Worm (Caenorhabditis elegans) whole organism, L1 larva: ENCODE data around the gene best-24.

Experiments used
- C16A3.4 ChIP-seq: fragments of 150-350 bp; optimal IDR thresholded peaks from 2 replicates; lab custom pipeline; 2014; ENCODE audit warnings: missing biosample characterization, missing genetic modification characterization
- C34B4.2 ChIP-seq: sonication (generic microtip); optimal IDR thresholded peaks from 2 replicates; lab custom pipeline; 2017; ENCODE audit warnings: mild to moderate bottlenecking, missing genetic modification characterization, missing compliant biosample characterization
- aha-1 ChIP-seq: fragments of 150-350 bp; optimal IDR thresholded peaks from 2 replicates; lab custom pipeline; 2014; ENCODE audit warnings: missing biosample characterization, missing genetic modification characterization
- alr-1 ChIP-seq: fragments of 200-800 bp; sonication (Bioruptor generic); optimal IDR thresholded peaks from 2 replicates; lab custom pipeline; 2018; ENCODE audit warnings: borderline replicate concordance, mild to moderate bottlenecking, missing genetic modification characterization, missing compliant biosample characterization
- ceh-63 ChIP-seq: fragments of 200-800 bp; sonication (Bioruptor generic); optimal IDR thresholded peaks from 2 replicates; lab custom pipeline; 2018; ENCODE audit warnings: mild to moderate bottlenecking, missing genetic modification characterization, missing compliant biosample characterization
- ceh-88 ChIP-seq: fragments of 200-800 bp; sonication (Bioruptor generic); IDR thresholded peaks from 2 replicates; pipeline ENCODE4 v1.3.6; 2022; ENCODE audit warnings: missing genetic modification characterization, missing compliant biosample characterization
- ceh-90 ChIP-seq: sonication (generic microtip); optimal IDR thresholded peaks from 2 replicates; lab custom pipeline; 2016; ENCODE audit warnings: missing genetic modification characterization, missing compliant biosample characterization
- ces-1 ChIP-seq: fragments of 150-350 bp; optimal IDR thresholded peaks from 2 replicates; lab custom pipeline; 2014; ENCODE audit warnings: missing biosample characterization, missing genetic modification reagents, missing genetic modification characterization
- dpl-1 ChIP-seq, 3 experiments: fragments of 150-350 bp in 2 of 3; sonication (generic microtip) in 1 of 3; optimal IDR thresholded peaks; 2 replicates each; lab custom pipeline; 2014 to 2017; ENCODE audit warnings: missing biosample characterization in 3 of 3, missing genetic modification characterization in 3 of 3, missing genetic modification reagents in 3 of 3
- dsc-1 ChIP-seq: sonication (generic microtip); optimal IDR thresholded peaks from 2 replicates; lab custom pipeline; 2016; ENCODE audit warnings: mild to moderate bottlenecking, missing genetic modification characterization, missing compliant biosample characterization
- efl-1 ChIP-seq, 4 experiments: fragments of 150-350 bp; optimal IDR thresholded peaks in 3 of 4; peaks in 1 of 4; 1 replicate in 1 of 4; 2 replicates in 3 of 4; lab custom pipeline; 2014; ENCODE audit warnings: missing biosample characterization in 2 of 4, missing genetic modification characterization in 2 of 4, missing genetic modification reagents in 2 of 4
- egl-13 ChIP-seq: sonication (generic microtip); optimal IDR thresholded peaks from 2 replicates; lab custom pipeline; 2016; ENCODE audit warnings: missing genotype, missing genetic modification reagents, missing genetic modification characterization, missing compliant biosample characterization
- egl-27 ChIP-seq, 2 experiments: fragments of 150-350 bp in 1 of 2; sonication (generic microtip); optimal IDR thresholded peaks; 3 replicates each; lab custom pipeline; 2017 to 2018; ENCODE audit warnings: missing biosample characterization in 2 of 2, missing genetic modification characterization in 2 of 2, missing genetic modification reagents in 2 of 2
- elt-2 ChIP-seq: sonication (generic microtip); optimal IDR thresholded peaks from 2 replicates; lab custom pipeline; 2016; ENCODE audit warnings: missing genetic modification characterization, mild to moderate bottlenecking, inconsistent platforms, missing compliant biosample characterization, missing genetic modification reagents
- fkh-10 ChIP-seq: sonication (generic microtip); optimal IDR thresholded peaks from 2 replicates; lab custom pipeline; 2017; ENCODE audit warnings: missing biosample characterization, missing genetic modification reagents, missing genetic modification characterization
- fkh-4 ChIP-seq: sonication (generic microtip); optimal IDR thresholded peaks from 2 replicates; lab custom pipeline; 2016; ENCODE audit warnings: missing compliant biosample characterization, missing genetic modification characterization, borderline replicate concordance
- fos-1 ChIP-seq: fragments of 150-350 bp; optimal IDR thresholded peaks from 2 replicates; lab custom pipeline; 2014; ENCODE audit warnings: missing biosample characterization, missing genetic modification characterization
- hpl-2 ChIP-seq: fragments of 150-350 bp; optimal IDR thresholded peaks from 2 replicates; lab custom pipeline; 2014; ENCODE audit warnings: missing biosample characterization, missing genetic modification reagents, missing genetic modification characterization
- isw-1 ChIP-seq: fragments of 200-800 bp; sonication (Bioruptor generic); IDR thresholded peaks from 2 replicates; pipeline ENCODE4 v1.3.6; 2022; ENCODE audit warnings: missing genetic modification characterization, missing compliant biosample characterization
- lin-14 ChIP-seq: fragments of 200-800 bp; sonication (Bioruptor generic); optimal IDR thresholded peaks from 2 replicates; lab custom pipeline; 2018; ENCODE audit warnings: mild to moderate bottlenecking, missing genetic modification characterization, moderate library complexity, missing compliant biosample characterization
- lin-15B ChIP-seq: fragments of 150-350 bp; sonication (generic microtip); optimal IDR thresholded peaks from 3 replicates; lab custom pipeline; 2014; ENCODE audit warnings: missing biosample characterization, missing genetic modification characterization
- lin-35 ChIP-seq, 2 experiments: fragments of 150-350 bp; optimal IDR thresholded peaks; 2 replicates each; lab custom pipeline; 2014; ENCODE audit warnings: missing biosample characterization in 2 of 2, missing genetic modification characterization in 2 of 2, missing genetic modification reagents in 2 of 2
- lsy-2 ChIP-seq, 2 experiments: fragments of 150-350 bp; optimal IDR thresholded peaks; 2 replicates each; lab custom pipeline; 2014; ENCODE audit warnings: missing biosample characterization in 2 of 2, missing genetic modification characterization in 2 of 2
- mab-9 ChIP-seq: fragments of 200-800 bp; sonication (Bioruptor generic); IDR thresholded peaks from 2 replicates; pipeline ENCODE4 v1.3.6; 2022; ENCODE audit warnings: missing genetic modification reagents, missing genetic modification characterization, missing compliant biosample characterization
- mef-2 ChIP-seq: fragments of 150-350 bp; optimal IDR thresholded peaks from 2 replicates; lab custom pipeline; 2014; ENCODE audit warnings: missing biosample characterization, missing genetic modification characterization
- nhr-11 ChIP-seq: fragments of 150-350 bp; optimal IDR thresholded peaks from 2 replicates; lab custom pipeline; 2014; ENCODE audit warnings: missing biosample characterization, missing genetic modification characterization
- nhr-19 ChIP-seq: fragments of 200-800 bp; sonication (Bioruptor generic); conservative IDR thresholded peaks from 2 replicates; pipeline ENCODE4 v1.3.6; 2022; ENCODE audit warnings: missing genetic modification characterization, missing compliant biosample characterization
- nhr-20 ChIP-seq: sonication (generic microtip); optimal IDR thresholded peaks from 2 replicates; lab custom pipeline; 2016; ENCODE audit warnings: mild to moderate bottlenecking, missing genetic modification characterization, missing compliant biosample characterization
- nhr-28 ChIP-seq: fragments of 150-350 bp; optimal IDR thresholded peaks from 2 replicates; lab custom pipeline; 2014; ENCODE audit warnings: missing biosample characterization, missing genetic modification characterization
- nhr-71 ChIP-seq: sonication (generic microtip); optimal IDR thresholded peaks from 2 replicates; lab custom pipeline; 2016; ENCODE audit warnings: mild to moderate bottlenecking, missing genetic modification characterization, moderate library complexity, missing compliant biosample characterization
- nhr-76 ChIP-seq: sonication (generic microtip); optimal IDR thresholded peaks from 2 replicates; lab custom pipeline; 2017; ENCODE audit warnings: missing biosample characterization, missing genetic modification characterization
- rnt-1 ChIP-seq: sonication (generic microtip); optimal IDR thresholded peaks from 2 replicates; lab custom pipeline; 2016; ENCODE audit warnings: mild to moderate bottlenecking, missing genetic modification characterization, moderate library complexity, missing compliant biosample characterization
- snu-23 ChIP-seq: sonication (generic microtip); optimal IDR thresholded peaks from 2 replicates; lab custom pipeline; 2016; ENCODE audit warnings: missing genetic modification characterization, missing compliant biosample characterization
- swsn-7 ChIP-seq: sonication (generic microtip); optimal IDR thresholded peaks from 2 replicates; lab custom pipeline; 2016; ENCODE audit warnings: missing genetic modification characterization, missing compliant biosample characterization
- tlp-1 ChIP-seq: fragments of 150-350 bp; optimal IDR thresholded peaks from 2 replicates; lab custom pipeline; 2014; ENCODE audit warnings: missing biosample characterization, missing genetic modification characterization
- unc-130 ChIP-seq: fragments of 150-350 bp; optimal IDR thresholded peaks from 2 replicates; lab custom pipeline; 2017; ENCODE audit warnings: missing biosample characterization, missing genetic modification characterization, inconsistent platforms
- xbp-1 ChIP-seq: sonication (generic microtip); optimal IDR thresholded peaks from 2 replicates; lab custom pipeline; 2016; ENCODE audit warnings: missing genetic modification characterization, missing compliant biosample characterization
- ztf-11 ChIP-seq, 2 experiments: sonication (generic microtip); optimal IDR thresholded peaks; 2 replicates each; lab custom pipeline; 2016 to 2017; ENCODE audit warnings: missing genetic modification characterization in 2 of 2, missing biosample characterization in 1 of 2, missing compliant biosample characterization in 1 of 2

The best-24 gene

ce11 chrIII:7872776-7873175 is 28.1 kb upstream of the best-24 start (continued):
- no peak for TF ChIP-seq fkh-10 (GFP tag; lab: Kevin White, UChicago)

ce11 chrIII:7873481-7873880 is 27.4 kb upstream of the best-24 start, which contains the start of gene tyr-1:
TSS of gene tyr-1 (plus strand) at chrIII:7873781.
- TF ChIP-seq ztf-11 (tag; optimal IDR thresholded peaks at IDR 0.05; lab: Kevin White, UChicago) (no peak), efl-1 (optimal IDR thresholded peaks at IDR 0.05; lab: Kevin White, UChicago) (no peak), efl-1 (GFP tag; optimal IDR thresholded peaks at IDR 0.05 in 1 of 2; lab: Kevin White, UChicago) (peak in 1 of 2 experiments; percentile 17), ceh-90 (tag; lab: Kevin White, UChicago) (no peak), tlp-1 (tag; lab: Kevin White, UChicago) (no peak)

ce11 chrIII:7877090-7877489 is 23.7 kb upstream of the best-24 start:
- TF ChIP-seq nhr-28 (tag; lab: Kevin White, UChicago): no peak
- TF ChIP-seq C16A3.4: no peak
- no peak for TF ChIP-seq lin-35 (GFP tag; optimal IDR thresholded peaks at IDR 0.05; lab: Kevin White, UChicago)
- no peak for TF ChIP-seq elt-2 (tag; lab: Kevin White, UChicago)
- TF ChIP-seq aha-1 (tag; lab: Kevin White, UChicago): no peak
- TF ChIP-seq fkh-10 (GFP tag; lab: Kevin White, UChicago): no peak
- no peak for TF ChIP-seq hpl-2 (GFP tag; lab: Kevin White, UChicago)
- TF ChIP-seq mef-2: no peak
- no peak for TF ChIP-seq egl-13
- TF ChIP-seq dsc-1 (tag; lab: Kevin White, UChicago): no peak
- TF ChIP-seq rnt-1 (tag; lab: Kevin White, UChicago): no peak
- TF ChIP-seq xbp-1 (tag; lab: Kevin White, UChicago): no peak
- no peak for TF ChIP-seq alr-1 (tag; lab: Kevin White, UChicago)
- no peak for TF ChIP-seq ceh-63 (GFP tag; lab: Kevin White, UChicago)

ce11 chrIII:7878852-7879329 is 21.9 kb upstream of the best-24 start, which contains the start of gene sup-18:
TSS of gene sup-18 (minus strand) at chrIII:7878902.
- TF ChIP-seq fkh-4 (tag; lab: Kevin White, UChicago) (peak; percentile 59), dsc-1 (tag; lab: Kevin White, UChicago) (peak; percentile 87), swsn-7 (tag; lab: Kevin White, UChicago) (no peak)

ce11 chrIII:7880132-7880715 is 20.6 kb upstream of the best-24 start:
- TF ChIP-seq nhr-71 (tag; lab: Kevin White, UChicago) (peak; percentile 46), isw-1 (GFP tag; lab: Robert Waterston, UW) (no peak), ces-1 (no peak), efl-1 (optimal IDR thresholded peaks at IDR 0.05; lab: Kevin White, UChicago) (no peak), efl-1 (GFP tag; optimal IDR thresholded peaks at IDR 0.05 in 1 of 2; lab: Kevin White, UChicago) (peak in 1 of 2 experiments; percentile 61), rnt-1 (tag; lab: Kevin White, UChicago) (peak; percentile 53), lin-15B (no peak), lin-14 (GFP tag; lab: Kevin White, UChicago) (peak; percentile 78), ceh-88 (no peak), lsy-2 (tag; optimal IDR thresholded peaks at IDR 0.05; lab: Kevin White, UChicago) (peak in 1 of 2 experiments; percentile 54), dsc-1 (tag; lab: Kevin White, UChicago) (peak; percentile 50), nhr-20 (tag; lab: Kevin White, UChicago) (peak; percentile 27), snu-23 (peak; percentile 20), unc-130 (tag; lab: Kevin White, UChicago) (peak; percentile 21), nhr-19 (GFP tag; lab: Robert Waterston, UW) (peak; percentile 10; the same call in 1 of the 2 replicates), fos-1 (no peak), egl-27 (tag; optimal IDR thresholded peaks at IDR 0.05; lab: Kevin White, UChicago) (no peak), nhr-76 (tag; lab: Kevin White, UChicago) (no peak), C34B4.2 (no peak), nhr-28 (tag; lab: Kevin White, UChicago) (no peak), ceh-90 (tag; lab: Kevin White, UChicago) (no peak), nhr-11 (tag; lab: Kevin White, UChicago) (no peak), mab-9 (GFP tag; lab: Robert Waterston, UW) (no peak), dpl-1 (GFP tag; optimal IDR thresholded peaks at IDR 0.05; lab: Kevin White, UChicago) (no peak), xbp-1 (tag; lab: Kevin White, UChicago) (no peak), mef-2 (no peak)
